Fruit fly (Drosophila melanogaster) whole organism, embryonic: ENCODE results near the gene NFAT.
A peak's percentile ranks its signal among the peaks of the same experiment; 100 is the strongest.

Experiments used
- Atf3 ChIP-seq: fragments of 200-800 bp; sonication (Bioruptor generic); optimal IDR thresholded peaks from 3 replicates; lab custom pipeline; 2016; ENCODE audit warnings: missing biosample characterization, missing genetic modification characterization
- C15 ChIP-seq: fragments of 200-800 bp; sonication (Bioruptor generic); IDR thresholded peaks from 3 replicates; pipeline ENCODE4 v1.3.6; 2022; ENCODE audit warnings: missing biosample characterization, missing genetic modification characterization
- CG1024 ChIP-seq: fragments of 200-800 bp; sonication (Bioruptor generic); IDR thresholded peaks from 2 replicates; pipeline ENCODE4 v1.3.6; 2022; ENCODE audit warnings: missing biosample characterization, missing genetic modification characterization
- CG10366 ChIP-seq: fragments of 200-800 bp; sonication (Bioruptor generic); IDR thresholded peaks from 2 replicates; pipeline ENCODE4 v1.3.6; 2022; ENCODE audit warnings: missing biosample characterization, missing genetic modification characterization
- CG12299 ChIP-seq: fragments of 200-800 bp; sonication (Bioruptor generic); optimal IDR thresholded peaks from 2 replicates; lab custom pipeline; 2018; ENCODE audit warnings: missing biosample characterization, mild to moderate bottlenecking, missing genetic modification characterization
- CG14014 ChIP-seq: fragments of 200-800 bp; sonication (Bioruptor generic); IDR thresholded peaks from 2 replicates; pipeline ENCODE4 v1.3.6; 2022; ENCODE audit warnings: missing biosample characterization, missing genetic modification characterization
- CG15011 ChIP-seq: fragments of 200-800 bp; sonication (Bioruptor generic); optimal IDR thresholded peaks from 3 replicates; lab custom pipeline; 2018; ENCODE audit warnings: missing biosample characterization, mild to moderate bottlenecking, missing genetic modification characterization
- CG15479 ChIP-seq: fragments of 200-800 bp; sonication (Bioruptor generic); optimal IDR thresholded peaks from 3 replicates; lab custom pipeline; 2019; ENCODE audit warnings: missing biosample characterization, mild to moderate bottlenecking, missing genetic modification characterization, moderate library complexity
- CG1647 ChIP-seq: fragments of 200-800 bp; sonication (Bioruptor generic); optimal IDR thresholded peaks from 3 replicates; lab custom pipeline; 2016; ENCODE audit warnings: missing biosample characterization, missing genetic modification characterization
- CG17829 ChIP-seq: fragments of 200-800 bp; optimal IDR thresholded peaks from 2 replicates; lab custom pipeline; 2019; ENCODE audit warnings: missing biosample characterization, mild to moderate bottlenecking, missing genetic modification characterization, moderate library complexity
- CG18011 ChIP-seq: fragments of 200-800 bp; sonication (Bioruptor generic); optimal IDR thresholded peaks from 2 replicates; lab custom pipeline; 2017; ENCODE audit warnings: missing biosample characterization, missing genetic modification characterization, mild to moderate bottlenecking, moderate library complexity, missing genotype
- CG30020 ChIP-seq: fragments of 200-800 bp; optimal IDR thresholded peaks from 2 replicates; lab custom pipeline; 2019; ENCODE audit warnings: missing biosample characterization, mild to moderate bottlenecking, missing genetic modification characterization, moderate library complexity
- CG3726 ChIP-seq: fragments of 200-800 bp; sonication (Bioruptor generic); IDR thresholded peaks from 3 replicates; pipeline ENCODE4, ENCODE4 v1.3.6; 2022; ENCODE audit warnings: missing biosample characterization, missing genetic modification characterization
- CG4328 ChIP-seq: fragments of 200-800 bp; sonication (Bioruptor generic); optimal IDR thresholded peaks from 3 replicates; lab custom pipeline; 2017; ENCODE audit warnings: missing biosample characterization, missing genetic modification reagents, missing genetic modification characterization
- CG4707 ChIP-seq: fragments of 200-800 bp; sonication (Bioruptor generic); optimal IDR thresholded peaks from 2 replicates; lab custom pipeline; 2018; ENCODE audit warnings: missing biosample characterization, mild to moderate bottlenecking, missing genetic modification characterization, moderate library complexity
- CG6272 ChIP-seq: fragments of 200-800 bp; sonication (Bioruptor generic); IDR thresholded peaks from 2 replicates; pipeline ENCODE4 v1.3.6; 2022; ENCODE audit warnings: missing biosample characterization, missing genetic modification characterization
- CG7271 ChIP-seq: fragments of 200-800 bp; sonication (Bioruptor generic); optimal IDR thresholded peaks from 2 replicates; lab custom pipeline; 2018; ENCODE audit warnings: missing biosample characterization, mild to moderate bottlenecking, missing genetic modification characterization, moderate library complexity
- CG7556 ChIP-seq: fragments of 200-800 bp; sonication (Bioruptor generic); optimal IDR thresholded peaks from 2 replicates; lab custom pipeline; 2017; ENCODE audit warnings: missing biosample characterization, mild to moderate bottlenecking, missing genetic modification characterization
- CG8089 ChIP-seq: fragments of 200-800 bp; sonication (Bioruptor generic); optimal IDR thresholded peaks from 3 replicates; lab custom pipeline; 2016; ENCODE audit warnings: missing biosample characterization, missing genetic modification characterization
- CG8281 ChIP-seq: fragments of 200-800 bp; sonication (Bioruptor generic); optimal IDR thresholded peaks from 2 replicates; lab custom pipeline; 2018; ENCODE audit warnings: missing biosample characterization, mild to moderate bottlenecking, missing genetic modification characterization, moderate library complexity
- CG8478 ChIP-seq: fragments of >200 bp; optimal IDR thresholded peaks from 2 replicates; lab custom pipeline; 2018
- CG9437 ChIP-seq: fragments of 200-800 bp; sonication (Bioruptor generic); optimal IDR thresholded peaks from 2 replicates; lab custom pipeline; 2018; ENCODE audit warnings: missing biosample characterization, mild to moderate bottlenecking, missing genetic modification characterization
- CG9727 ChIP-seq: fragments of 200-800 bp; sonication (Bioruptor generic); optimal IDR thresholded peaks from 3 replicates; lab custom pipeline; 2017; ENCODE audit warnings: missing biosample characterization, mild to moderate bottlenecking, missing genetic modification characterization
- CG9797 ChIP-seq: fragments of 200-800 bp; sonication (Bioruptor generic); optimal IDR thresholded peaks from 3 replicates; lab custom pipeline; 2018; ENCODE audit warnings: missing biosample characterization, mild to moderate bottlenecking, missing genetic modification characterization
- Dad ChIP-seq: fragments of 200-800 bp; sonication (Bioruptor generic); optimal IDR thresholded peaks from 3 replicates; lab custom pipeline; 2016; ENCODE audit warnings: missing biosample characterization, missing genetic modification characterization
- Ets97D ChIP-seq: fragments of 200-800 bp; sonication (Bioruptor generic); optimal IDR thresholded peaks from 3 replicates; lab custom pipeline; 2016; ENCODE audit warnings: missing biosample characterization, missing genetic modification characterization
- GATAe ChIP-seq: fragments of 200-800 bp; sonication (Bioruptor generic); conservative IDR thresholded peaks from 2 replicates; pipeline ENCODE4 v1.3.6; 2022; ENCODE audit warnings: missing biosample characterization, missing genetic modification characterization
- Gug ChIP-seq: fragments of 200-800 bp; sonication (Bioruptor generic); IDR thresholded peaks from 4 replicates; pipeline ENCODE4 v1.3.6; 2022; ENCODE audit warnings: missing biosample characterization, missing genetic modification characterization
- HHEX ChIP-seq: fragments of 200-800 bp; sonication (Bioruptor generic); optimal IDR thresholded peaks from 3 replicates; lab custom pipeline; 2017; ENCODE audit warnings: missing biosample characterization, mild to moderate bottlenecking, missing genetic modification characterization, missing genetic modification reagents
- Hr39 ChIP-seq: fragments of >200 bp; optimal IDR thresholded peaks from 2 replicates; lab custom pipeline; 2017
- Neu2 ChIP-seq: fragments of 200-800 bp; sonication (Bioruptor generic); optimal IDR thresholded peaks from 3 replicates; lab custom pipeline; 2016; ENCODE audit warnings: missing biosample characterization, missing genetic modification characterization, borderline replicate concordance
- Sry-β ChIP-seq: fragments of 200-800 bp; sonication (Bioruptor generic); optimal IDR thresholded peaks from 2 replicates; lab custom pipeline; 2018; ENCODE audit warnings: missing biosample characterization, mild to moderate bottlenecking, missing genetic modification characterization, moderate library complexity
- ac ChIP-seq: fragments of 200-800 bp; sonication (Bioruptor generic); optimal IDR thresholded peaks from 3 replicates; lab custom pipeline; 2017; ENCODE audit warnings: missing biosample characterization, mild to moderate bottlenecking, missing genetic modification characterization
- ap ChIP-seq: fragments of 200-800 bp; sonication (Bioruptor generic); IDR thresholded peaks from 2 replicates; pipeline ENCODE4 v1.3.6; 2022; ENCODE audit warnings: missing biosample characterization, missing genetic modification characterization
- bcd ChIP-seq: fragments of 200-800 bp; sonication (Bioruptor generic); optimal IDR thresholded peaks from 2 replicates; lab custom pipeline; 2017; ENCODE audit warnings: missing biosample characterization, mild to moderate bottlenecking, missing genetic modification characterization
- caup ChIP-seq: fragments of 200-800 bp; sonication (Bioruptor generic); optimal IDR thresholded peaks from 3 replicates; lab custom pipeline; 2017; ENCODE audit warnings: missing biosample characterization, mild to moderate bottlenecking, missing genetic modification characterization, moderate library complexity; ENCODE audit not compliant: severe bottlenecking
- ci ChIP-seq: fragments of 200-800 bp; sonication (Bioruptor generic); IDR thresholded peaks from 3 replicates; pipeline ENCODE4 v1.3.6; 2022; ENCODE audit warnings: missing biosample characterization, missing genetic modification characterization
- dan ChIP-seq: fragments of 200-800 bp; sonication (Bioruptor generic); IDR thresholded peaks from 2 replicates; pipeline ENCODE4 v1.3.6; 2022; ENCODE audit warnings: missing biosample characterization, missing genetic modification characterization
- danr ChIP-seq: fragments of 200-800 bp; sonication (Bioruptor generic); IDR thresholded peaks from 2 replicates; pipeline ENCODE4 v1.3.6; 2022; ENCODE audit warnings: missing biosample characterization, missing genetic modification characterization
- ftz-f1 ChIP-seq: fragments of 200-800 bp; sonication (Bioruptor generic); optimal IDR thresholded peaks from 2 replicates; lab custom pipeline; 2016; ENCODE audit warnings: missing biosample characterization, missing genetic modification characterization
- gt ChIP-seq: fragments of 200-800 bp; sonication (Bioruptor generic); IDR thresholded peaks from 2 replicates; pipeline ENCODE4 v1.3.6; 2022; ENCODE audit warnings: missing biosample characterization, missing genetic modification characterization
- h ChIP-seq: fragments of >200 bp; optimal IDR thresholded peaks from 2 replicates; lab custom pipeline; 2017
- lbe ChIP-seq: fragments of 200-800 bp; sonication (Bioruptor generic); optimal IDR thresholded peaks from 2 replicates; lab custom pipeline; 2016; ENCODE audit warnings: missing biosample characterization, mild to moderate bottlenecking, missing genetic modification characterization
- luna ChIP-seq: fragments of 200-800 bp; sonication (Bioruptor generic); optimal IDR thresholded peaks from 2 replicates; lab custom pipeline; 2016; ENCODE audit warnings: missing biosample characterization, missing genetic modification characterization
- onecut ChIP-seq: fragments of 200-800 bp; sonication (Bioruptor generic); IDR thresholded peaks from 2 replicates; pipeline ENCODE4 v1.3.6; 2022; ENCODE audit warnings: missing biosample characterization, missing genetic modification characterization
- prd ChIP-seq, 3 experiments: fragments of >200 bp in 2 of 3; fragments of 200-800 bp in 1 of 3; sonication (Bioruptor generic) in 1 of 3; optimal IDR thresholded peaks in 2 of 3; IDR thresholded peaks in 1 of 3; 2 replicates in 2 of 3; 3 replicates in 1 of 3; pipeline versions ENCODE4 v1.3.6 to Lab custom; 2017 to 2022; ENCODE audit warnings: missing biosample characterization in 1 of 3, missing genetic modification characterization in 1 of 3
- pum ChIP-seq: fragments of 200-800 bp; sonication (Bioruptor generic); optimal IDR thresholded peaks from 2 replicates; lab custom pipeline; 2016; ENCODE audit warnings: missing biosample characterization, missing genetic modification characterization
- run ChIP-seq: fragments of 200-800 bp; sonication (Bioruptor generic); optimal IDR thresholded peaks from 3 replicates; lab custom pipeline; 2018; ENCODE audit warnings: missing biosample characterization, mild to moderate bottlenecking, missing genetic modification characterization
- tll ChIP-seq, 2 experiments: fragments of 200-800 bp in 1 of 2; fragments of >200 bp in 1 of 2; sonication (Bioruptor generic) in 1 of 2; optimal IDR thresholded peaks; 2 replicates each; lab custom pipeline; 2017 to 2019; ENCODE audit warnings: missing biosample characterization in 2 of 2, missing genetic modification characterization in 2 of 2, mild to moderate bottlenecking in 1 of 2, moderate library complexity in 1 of 2
- unc-4 ChIP-seq: fragments of 200-800 bp; sonication (Bioruptor generic); IDR thresholded peaks from 2 replicates; pipeline ENCODE4 v1.3.6; 2022; ENCODE audit warnings: missing biosample characterization, missing genetic modification characterization; ENCODE audit not compliant: partially characterized antibody
- usp ChIP-seq: fragments of >200 bp; optimal IDR thresholded peaks from 2 replicates; lab custom pipeline; 2017; ENCODE audit warnings: missing biosample characterization, missing genetic modification characterization
- zen2 ChIP-seq: fragments of 200-800 bp; sonication (Bioruptor generic); IDR thresholded peaks from 3 replicates; pipeline ENCODE4 v1.3.6; 2022; ENCODE audit warnings: missing biosample characterization, missing genetic modification characterization; ENCODE audit not compliant: partially characterized antibody

NFAT gene

DNA sequence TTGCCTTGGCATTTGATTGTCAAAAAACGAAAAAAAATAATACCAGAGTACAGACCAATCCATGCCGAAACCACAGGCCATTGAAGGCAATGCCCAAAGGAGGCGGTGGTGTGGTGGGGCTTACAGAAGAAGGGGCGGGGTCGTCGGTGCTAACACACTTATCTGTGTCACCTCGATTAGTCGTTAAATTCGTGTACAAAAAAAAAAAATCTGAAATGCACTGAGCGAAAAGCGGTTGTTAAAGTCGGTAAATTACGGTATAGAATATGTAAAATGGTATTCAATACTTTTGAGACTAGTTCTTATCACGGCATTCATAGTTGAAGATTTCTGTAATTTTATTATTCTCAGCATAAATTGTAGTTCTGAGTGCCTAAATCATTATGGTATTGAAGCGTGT is 19.4 kb downstream of the NFAT start (continued):
- TF ChIP-seq Atf3 (no peak), ci (peak; percentile 72), CG9437 (GFP tag; lab: Kevin White, UChicago) (peak; percentile 19), CG7271 (tag; lab: Kevin White, UChicago) (no peak), usp (no peak), luna (GFP tag; lab: Kevin White, UChicago) (no peak), CG9727 (GFP tag; lab: Kevin White, UChicago) (peak; percentile 56), Ets97D (GFP tag; lab: Kevin White, UChicago) (peak; percentile 3), CG4328 (GFP tag; lab: Kevin White, UChicago) (no peak), CG14014 (peak; percentile 38; the same call in 1 of the 2 replicates), CG8089 (GFP tag; lab: Kevin White, UChicago) (peak; percentile 46), Gug (0 out of 4 replicates have a peak, but pooled peaks have one; percentile 10), unc-4 (no peak), Sry-β (no peak), danr (GFP tag; lab: Robert Waterston, UW) (no peak), Neu2 (GFP tag; lab: Kevin White, UChicago) (no peak), CG4707 (no peak), CG8478 (lab: Kevin White, UChicago) (no peak), gt (GFP tag; lab: Robert Waterston, UW) (no peak), CG3726 (no peak), CG9797 (GFP tag; lab: Kevin White, UChicago) (no peak), onecut (no peak; the same call in 1 of the 2 replicates), CG12299 (tag; lab: Kevin White, UChicago) (no peak), CG8281 (no peak), bcd (GFP tag; lab: Kevin White, UChicago) (peak; percentile 45), lbe (GFP tag; lab: Kevin White, UChicago) (no peak), caup (GFP tag; lab: Kevin White, UChicago) (peak; percentile 44), CG1647 (peak; percentile 53), Dad (GFP tag; lab: Kevin White, UChicago) (no peak), HHEX (GFP tag; lab: Kevin White, UChicago) (peak; percentile 53), CG15011 (peak; percentile 30), tll (GFP tag; optimal IDR thresholded peaks at IDR 0.05; lab: Kevin White, UChicago) (no peak), pum (GFP tag; lab: Kevin White, UChicago) (peak; percentile 55), prd (optimal IDR thresholded peaks at IDR 0.05; lab: Kevin White, UChicago) (no peak), prd (GFP tag; IDR thresholded peaks at IDR 0.05; lab: Robert Waterston, UW) (peak; percentile 81), GATAe (GFP tag; lab: Robert Waterston, UW) (no peak), run (tag; lab: Kevin White, UChicago) (no peak), CG6272 (peak; percentile 37; the same call in 1 of the 2 replicates), ac (GFP tag; lab: Kevin White, UChicago) (no peak), CG18011 (no peak), CG7556 (GFP tag; lab: Kevin White, UChicago) (peak; percentile 27), CG15479 (GFP tag; lab: Kevin White, UChicago) (no peak), C15 (no peak), CG30020 (tag; lab: Kevin White, UChicago) (no peak), CG10366 (peak; percentile 28), dan (GFP tag; lab: Robert Waterston, UW) (no peak), ap (peak; percentile 61), zen2 (no peak), h (no peak), CG1024 (GFP tag; lab: Robert Waterston, UW) (peak; percentile 75), CG17829 (tag; lab: Kevin White, UChicago) (peak; percentile 17), ftz-f1 (peak; percentile 71), Hr39 (lab: Kevin White, UChicago) (no peak)
